Fruit fly (Drosophila melanogaster) whole organism: ENCODE measurements around the gene CG12012.

Source experiments
- CG8478 ChIP-seq: fragments of >200 bp; optimal IDR thresholded peaks from 2 replicates; lab custom pipeline; 2018; ENCODE audit warnings: inconsistent platforms
- Dll ChIP-seq: fragments of >200 bp; optimal IDR thresholded peaks from 2 replicates; lab custom pipeline; 2017
- EcR ChIP-seq, 2 experiments: fragments of >200 bp; optimal IDR thresholded peaks; 2 replicates each; lab custom pipeline; 2017; ENCODE audit warnings: missing biosample characterization in 2 of 2, missing genetic modification characterization in 2 of 2, missing genetic modification reagents in 2 of 2
- pan ChIP-seq: fragments of >200 bp; optimal IDR thresholded peaks from 2 replicates; lab custom pipeline; 2017
- psq ChIP-seq: fragments of >200 bp; optimal IDR thresholded peaks from 2 replicates; lab custom pipeline; 2017
- usp ChIP-seq: fragments of >200 bp; optimal IDR thresholded peaks from 2 replicates; lab custom pipeline; 2017; ENCODE audit warnings: missing biosample characterization, missing genetic modification characterization, mixed read lengths

- no peak for TF ChIP-seq pan (lab: Kevin White, UChicago)
- no peak for TF ChIP-seq psq (lab: Kevin White, UChicago)
- no peak for TF ChIP-seq EcR (GFP tag; optimal IDR thresholded peaks at IDR 0.05; lab: Kevin White, UChicago)
- TF ChIP-seq usp: no peak
- peak; percentile 36 for TF ChIP-seq CG8478 (lab: Kevin White, UChicago)
- TF ChIP-seq Dll (lab: Kevin White, UChicago): no peak
Measured at dm6 chr3L:3373994-3374623, 2.4 kb upstream of the CG12012 start, which contains the start of the genes Ythdc1 and CG12010.
